Comparison of ENCODE assay signal across 5 fruit fly cellular contexts in the genomic region with DNA sequence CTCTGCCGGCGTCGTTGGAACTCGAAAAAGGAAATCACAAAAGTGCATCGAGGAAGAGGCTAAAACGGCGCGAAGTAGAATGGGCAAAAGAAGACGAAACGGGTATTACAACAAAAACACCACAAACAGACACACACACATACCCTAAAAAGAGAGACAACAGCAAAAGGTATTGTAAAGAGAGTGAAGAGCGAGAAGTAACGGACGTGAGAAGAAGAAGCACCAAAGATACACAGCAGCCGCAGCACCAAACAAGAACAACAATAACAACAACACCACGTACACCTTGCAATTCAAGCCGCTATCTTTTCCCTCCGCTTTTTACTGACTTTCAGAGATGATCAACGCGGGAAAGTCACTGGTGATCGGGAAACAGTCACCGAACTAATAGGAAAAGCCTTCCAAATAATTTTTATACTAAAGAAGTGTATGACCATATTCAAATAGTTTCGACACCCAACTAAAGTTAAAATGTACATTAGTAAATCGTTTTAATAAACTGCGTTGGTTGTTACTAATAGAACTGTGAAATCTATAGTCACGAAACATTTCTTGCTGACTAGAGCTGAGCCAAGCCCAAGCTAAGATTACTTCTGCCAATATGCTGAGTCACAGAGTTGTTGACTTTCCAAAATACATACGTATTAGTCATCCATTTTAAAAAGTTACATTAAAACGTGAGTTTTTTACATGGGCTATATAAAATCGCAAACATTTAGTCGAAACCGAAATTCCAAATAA.
TF ChIP-seq lines count a peak whose summit lies in the region.

No protein-coding gene starts in this region.

- TF ChIP-seq CTCF in whole organism, embryonic (GFP tag; optimal IDR thresholded peaks at IDR 0.05; lab: Kevin White, UChicago), result no peak

TF ChIP-seq in whole organism, adult, 20 proteins besides CTCF, POLR2A, EP300 and RAD21:
- TF ChIP-seq cnc (optimal IDR thresholded peaks at IDR 0.05; lab: Kevin White, UChicago) (peak in 1 of 2 experiments; percentile 43), CG14711 (tag; optimal IDR thresholded peaks at IDR 0.05; lab: Kevin White, UChicago) (no peak), ovo (GFP tag; optimal IDR thresholded peaks at IDR 0.05; lab: Kevin White, UChicago) (peak; percentile 92), CG12768 (GFP tag; optimal IDR thresholded peaks at IDR 0.05; lab: Kevin White, UChicago) (no peak), tj (GFP tag; optimal IDR thresholded peaks at IDR 0.05; lab: Kevin White, UChicago) (no peak)

TF ChIP-seq in whole organism, embryonic, 481 proteins besides CTCF, POLR2A, EP300 and RAD21 (continues in another document):
- peak; percentile 54 for TF ChIP-seq HmgD (GFP tag; optimal IDR thresholded peaks at IDR 0.05; lab: Kevin White, UChicago)
- peak; percentile 65 for TF ChIP-seq nom (GFP tag; optimal IDR thresholded peaks at IDR 0.05; lab: Kevin White, UChicago)
- no peak for TF ChIP-seq run (tag; optimal IDR thresholded peaks at IDR 0.05; lab: Kevin White, UChicago)
- peak; percentile 85 for TF ChIP-seq Sry-β (GFP tag; optimal IDR thresholded peaks at IDR 0.05; lab: Kevin White, UChicago)
- peak; percentile 23 to 75 for TF ChIP-seq tll (GFP tag; optimal IDR thresholded peaks at IDR 0.05; lab: Kevin White, UChicago)
- 0 out of 3 replicates have a peak, but pooled peaks have one; percentile 24 for TF ChIP-seq ci (GFP tag; IDR thresholded peaks at IDR 0.05; lab: Robert Waterston, UW)
- no peak for TF ChIP-seq CG34376 (GFP tag; optimal IDR thresholded peaks at IDR 0.05; lab: Kevin White, UChicago)
- TF ChIP-seq cg (GFP tag; optimal IDR thresholded peaks at IDR 0.05; lab: Kevin White, UChicago), result peak; percentile 65
- TF ChIP-seq Trl (optimal IDR thresholded peaks at IDR 0.05; lab: Kevin White, UChicago), result peak; percentile 42 to 62
- no peak for TF ChIP-seq Trl (GFP tag; optimal IDR thresholded peaks at IDR 0.05; lab: Kevin White, UChicago)
- TF ChIP-seq CG17829 (tag; optimal IDR thresholded peaks at IDR 0.05; lab: Kevin White, UChicago), result peak; percentile 2
- no peak for TF ChIP-seq Mad (GFP tag; optimal IDR thresholded peaks at IDR 0.05; lab: Kevin White, UChicago)
- peak; percentile 46 for TF ChIP-seq kni (GFP tag; optimal IDR thresholded peaks at IDR 0.05; lab: Kevin White, UChicago)
- TF ChIP-seq CG3995 (GFP tag; optimal IDR thresholded peaks at IDR 0.05; lab: Kevin White, UChicago), result peak; percentile 92
- peak; percentile 48; the same call in 1 of the 2 replicates for TF ChIP-seq CG31441 (GFP tag; IDR thresholded peaks at IDR 0.05; lab: Robert Waterston, UW)
- TF ChIP-seq CG12299 (tag; optimal IDR thresholded peaks at IDR 0.05; lab: Kevin White, UChicago), result no peak
- TF ChIP-seq pros (GFP tag; optimal IDR thresholded peaks at IDR 0.05; lab: Kevin White, UChicago), result peak; percentile 90
- TF ChIP-seq lola (GFP tag; optimal IDR thresholded peaks at IDR 0.05; lab: Kevin White, UChicago), result peak in 1 of 3 experiments; percentile 8
- no peak for TF ChIP-seq lmd (GFP tag; IDR thresholded peaks at IDR 0.05; lab: Robert Waterston, UW)

TF ChIP-seq in whole organism, prepupa, 60 proteins besides CTCF, POLR2A, EP300 and RAD21 (continues in another document):
- TF ChIP-seq Sox14 (GFP tag; optimal IDR thresholded peaks at IDR 0.05; lab: Kevin White, UChicago) (no peak), dsx (GFP tag; optimal IDR thresholded peaks at IDR 0.05; lab: Kevin White, UChicago; ENCODE audit: poor library complexity, severe bottlenecking) (peak; percentile 25), vri (GFP tag; optimal IDR thresholded peaks at IDR 0.05; lab: Kevin White, UChicago) (no peak), CG11762 (GFP tag; optimal IDR thresholded peaks at IDR 0.05; lab: Kevin White, UChicago; ENCODE audit: insufficient read depth) (no peak), CG7368 (GFP tag; optimal IDR thresholded peaks at IDR 0.05; lab: Kevin White, UChicago) (no peak), pdm3 (GFP tag; optimal IDR thresholded peaks at IDR 0.05; lab: Kevin White, UChicago) (no peak), CG10669 (GFP tag; optimal IDR thresholded peaks at IDR 0.05; lab: Kevin White, UChicago) (no peak), Hr39 (GFP tag; optimal IDR thresholded peaks at IDR 0.05; lab: Kevin White, UChicago) (no peak), CG6792 (GFP tag; optimal IDR thresholded peaks at IDR 0.05; lab: Kevin White, UChicago) (no peak), Sox102F (GFP tag; optimal IDR thresholded peaks at IDR 0.05; lab: Kevin White, UChicago) (no peak), esn (GFP tag; optimal IDR thresholded peaks at IDR 0.05; lab: Kevin White, UChicago) (peak; percentile 33), fkh (GFP tag; optimal IDR thresholded peaks at IDR 0.05; lab: Kevin White, UChicago) (no peak), Ets21C (GFP tag; optimal IDR thresholded peaks at IDR 0.05; lab: Kevin White, UChicago) (no peak), CG6163 (GFP tag; IDR thresholded peaks at IDR 0.05; lab: Robert Waterston, UW) (peak; percentile 53), Ets96B (tag; optimal IDR thresholded peaks at IDR 0.05; lab: Kevin White, UChicago) (no peak), Eip93F (GFP tag; optimal IDR thresholded peaks at IDR 0.05; lab: Kevin White, UChicago) (no peak), CG16779 (tag; optimal IDR thresholded peaks at IDR 0.05; lab: Kevin White, UChicago) (no peak), Smox (GFP tag; optimal IDR thresholded peaks at IDR 0.05; lab: Kevin White, UChicago) (no peak), Gug (GFP tag; IDR thresholded peaks at IDR 0.05; lab: Robert Waterston, UW) (no peak), lz (GFP tag; optimal IDR thresholded peaks at IDR 0.05; lab: Kevin White, UChicago) (no peak)

TF ChIP-seq in whole organism, pupa, 21 proteins besides CTCF, POLR2A, EP300 and RAD21:
- TF ChIP-seq EcR (GFP tag; optimal IDR thresholded peaks at IDR 0.05; lab: Kevin White, UChicago) (peak; percentile 69), CG8301 (tag; optimal IDR thresholded peaks at IDR 0.05; lab: Kevin White, UChicago) (no peak), gl (tag; optimal IDR thresholded peaks at IDR 0.05; lab: Kevin White, UChicago) (peak; percentile 70), CG4496 (GFP tag; IDR thresholded peaks at IDR 0.05; lab: Robert Waterston, UW) (0 out of 3 replicates have a peak, but pooled peaks have one; percentile 28)

TF ChIP-seq in whole organism, wandering third instar larva, 38 proteins besides CTCF, POLR2A, EP300 and RAD21:
- peak; percentile 89 for TF ChIP-seq psq (GFP tag; optimal IDR thresholded peaks at IDR 0.05; lab: Kevin White, UChicago)
- TF ChIP-seq pan (optimal IDR thresholded peaks at IDR 0.05; lab: Kevin White, UChicago), result no peak
- TF ChIP-seq Dif (GFP tag; optimal IDR thresholded peaks at IDR 0.05; lab: Kevin White, UChicago; ENCODE audit: partially characterized antibody), result peak; percentile 32
- TF ChIP-seq CG9705 (GFP tag; optimal IDR thresholded peaks at IDR 0.05; lab: Kevin White, UChicago), result peak; percentile 3
- TF ChIP-seq brk (GFP tag; optimal IDR thresholded peaks at IDR 0.05; lab: Kevin White, UChicago), result no peak
- peak; percentile 52 for TF ChIP-seq woc (GFP tag; optimal IDR thresholded peaks at IDR 0.05; lab: Kevin White, UChicago)
- TF ChIP-seq Dfd (GFP tag; optimal IDR thresholded peaks at IDR 0.05; lab: Kevin White, UChicago), result no peak
- TF ChIP-seq h (GFP tag; optimal IDR thresholded peaks at IDR 0.05; lab: Kevin White, UChicago), result no peak
- no peak for TF ChIP-seq usp (GFP tag; optimal IDR thresholded peaks at IDR 0.05; lab: Kevin White, UChicago)
- no peak for TF ChIP-seq Sp1 (GFP tag; optimal IDR thresholded peaks at IDR 0.05; lab: Kevin White, UChicago)
- TF ChIP-seq rgr (GFP tag; optimal IDR thresholded peaks at IDR 0.05; lab: Kevin White, UChicago), result no peak
- TF ChIP-seq HLH106 (tag; optimal IDR thresholded peaks at IDR 0.05; lab: Kevin White, UChicago), result no peak
- TF ChIP-seq CrebA (GFP tag; optimal IDR thresholded peaks at IDR 0.05; lab: Kevin White, UChicago; ENCODE audit: borderline replicate concordance), result no peak
- no peak for TF ChIP-seq sage (GFP tag; optimal IDR thresholded peaks at IDR 0.05; lab: Kevin White, UChicago)
- no peak for TF ChIP-seq Rel (GFP tag; optimal IDR thresholded peaks at IDR 0.05; lab: Kevin White, UChicago)
- TF ChIP-seq Rel (tag; optimal IDR thresholded peaks at IDR 0.05; lab: Kevin White, UChicago), result peak; percentile 15
- no peak for TF ChIP-seq sv (GFP tag; optimal IDR thresholded peaks at IDR 0.05; lab: Kevin White, UChicago)
- no peak for TF ChIP-seq lola (GFP tag; optimal IDR thresholded peaks at IDR 0.05; lab: Kevin White, UChicago)
- TF ChIP-seq Mio (GFP tag; optimal IDR thresholded peaks at IDR 0.05; lab: Kevin White, UChicago), result no peak
- no peak for TF ChIP-seq br (GFP tag; optimal IDR thresholded peaks at IDR 0.05; lab: Kevin White, UChicago)
- TF ChIP-seq dmrt93B (GFP tag; optimal IDR thresholded peaks at IDR 0.05; lab: Kevin White, UChicago), result no peak
- no peak for TF ChIP-seq Hnf4 (GFP tag; optimal IDR thresholded peaks at IDR 0.05; lab: Kevin White, UChicago)
- no peak for TF ChIP-seq Hr78 (GFP tag; optimal IDR thresholded peaks at IDR 0.05; lab: Kevin White, UChicago)
- no peak for TF ChIP-seq Jra (GFP tag; optimal IDR thresholded peaks at IDR 0.05; lab: Kevin White, UChicago)
- peak; percentile 79 for TF ChIP-seq fru (GFP tag; optimal IDR thresholded peaks at IDR 0.05; lab: Kevin White, UChicago)
- TF ChIP-seq foxo (GFP tag; optimal IDR thresholded peaks at IDR 0.05; lab: Kevin White, UChicago), result no peak
- TF ChIP-seq N (GFP tag; optimal IDR thresholded peaks at IDR 0.05; lab: Kevin White, UChicago), result no peak
- no peak for TF ChIP-seq ey (GFP tag; optimal IDR thresholded peaks at IDR 0.05; lab: Kevin White, UChicago)
- no peak for TF ChIP-seq Vsx2 (GFP tag; optimal IDR thresholded peaks at IDR 0.05; lab: Kevin White, UChicago; ENCODE audit: partially characterized antibody)
- TF ChIP-seq dl (GFP tag; optimal IDR thresholded peaks at IDR 0.05; lab: Kevin White, UChicago; ENCODE audit: insufficient read depth in 1 of 2, partially characterized antibody in 2 of 2), result no peak
- TF ChIP-seq tai (GFP tag; optimal IDR thresholded peaks at IDR 0.05; lab: Kevin White, UChicago), result no peak
- no peak for TF ChIP-seq GATAd (GFP tag; optimal IDR thresholded peaks at IDR 0.05; lab: Kevin White, UChicago)
- no peak for TF ChIP-seq dsf (GFP tag; optimal IDR thresholded peaks at IDR 0.05; lab: Kevin White, UChicago; ENCODE audit: borderline replicate concordance)
- peak; percentile 50 for TF ChIP-seq Myc (optimal IDR thresholded peaks at IDR 0.05; lab: Kevin White, UChicago)
- TF ChIP-seq Hr83 (GFP tag; optimal IDR thresholded peaks at IDR 0.05; lab: Kevin White, UChicago; ENCODE audit: poor library complexity, severe bottlenecking), result no peak
